Fruit fly (Drosophila melanogaster) whole organism, embryonic: ENCODE results near the gene MRG15.

ENCODE experiments used
- Antp ChIP-seq: fragments of 200-800 bp; sonication (Bioruptor generic); optimal IDR thresholded peaks from 3 replicates; lab custom pipeline; 2016; ENCODE audit warnings: missing biosample characterization, missing genetic modification characterization
- Atf-2 ChIP-seq: fragments of 200-800 bp; sonication (Bioruptor generic); optimal IDR thresholded peaks from 2 replicates; lab custom pipeline; 2016; ENCODE audit warnings: missing biosample characterization, missing genetic modification characterization
- CG1024 ChIP-seq: fragments of 200-800 bp; sonication (Bioruptor generic); IDR thresholded peaks from 2 replicates; pipeline ENCODE4 v1.3.6; 2022; ENCODE audit warnings: missing biosample characterization, missing genetic modification characterization
- CG11085 ChIP-seq: fragments of 200-800 bp; sonication (Bioruptor generic); IDR thresholded peaks from 2 replicates; pipeline ENCODE4 v1.3.6; 2022; ENCODE audit warnings: missing biosample characterization, missing genetic modification characterization
- CG11695 ChIP-seq: fragments of 200-800 bp; sonication (Bioruptor generic); IDR thresholded peaks from 3 replicates; pipeline ENCODE4 v1.3.6; 2022; ENCODE audit warnings: missing biosample characterization, missing genetic modification characterization
- CG12236 ChIP-seq: fragments of 200-800 bp; sonication (Bioruptor generic); optimal IDR thresholded peaks from 2 replicates; lab custom pipeline; 2016; ENCODE audit warnings: missing biosample characterization, missing genetic modification characterization
- CG13624 ChIP-seq: fragments of 200-800 bp; sonication (Bioruptor generic); optimal IDR thresholded peaks from 2 replicates; lab custom pipeline; 2016; ENCODE audit warnings: missing biosample characterization, missing genetic modification characterization
- CG15514 ChIP-seq: fragments of 200-800 bp; sonication (Bioruptor generic); optimal IDR thresholded peaks from 3 replicates; lab custom pipeline; 2017; ENCODE audit warnings: missing biosample characterization, missing genetic modification characterization, mild to moderate bottlenecking, moderate library complexity, missing genetic modification reagents
- CG17802 ChIP-seq: fragments of 200-800 bp; sonication (Bioruptor generic); optimal IDR thresholded peaks from 2 replicates; lab custom pipeline; 2018; ENCODE audit warnings: missing biosample characterization, mild to moderate bottlenecking, missing genetic modification characterization, moderate library complexity
- CG2712 ChIP-seq: fragments of 200-800 bp; optimal IDR thresholded peaks from 3 replicates; lab custom pipeline; 2019; ENCODE audit warnings: missing biosample characterization, mild to moderate bottlenecking, missing genetic modification characterization, moderate library complexity
- CG32532 ChIP-seq: fragments of 200-800 bp; sonication (Bioruptor generic); IDR thresholded peaks from 2 replicates; pipeline ENCODE4 v1.3.6; 2022; ENCODE audit warnings: missing biosample characterization, missing genetic modification characterization
- CG7556 ChIP-seq: fragments of 200-800 bp; sonication (Bioruptor generic); optimal IDR thresholded peaks from 2 replicates; lab custom pipeline; 2017; ENCODE audit warnings: missing biosample characterization, mild to moderate bottlenecking, missing genetic modification characterization
- CG8281 ChIP-seq: fragments of 200-800 bp; sonication (Bioruptor generic); optimal IDR thresholded peaks from 2 replicates; lab custom pipeline; 2018; ENCODE audit warnings: missing biosample characterization, mild to moderate bottlenecking, missing genetic modification characterization, moderate library complexity
- Camta ChIP-seq: fragments of 200-800 bp; sonication (Bioruptor generic); optimal IDR thresholded peaks from 2 replicates; lab custom pipeline; 2016; ENCODE audit warnings: missing biosample characterization, missing genetic modification characterization
- D ChIP-seq, 2 experiments: fragments of 200-800 bp in 1 of 2; fragments of >200 bp in 1 of 2; sonication (Bioruptor generic) in 1 of 2; optimal IDR thresholded peaks; 2 replicates in 1 of 2; 3 replicates in 1 of 2; lab custom pipeline; 2017; ENCODE audit warnings: mild to moderate bottlenecking in 1 of 2, missing biosample characterization in 1 of 2, missing genetic modification characterization in 1 of 2, missing genetic modification reagents in 1 of 2
- D19A ChIP-seq: fragments of 200-800 bp; optimal IDR thresholded peaks from 3 replicates; lab custom pipeline; 2019; ENCODE audit warnings: missing biosample characterization, mild to moderate bottlenecking, missing genetic modification characterization, moderate library complexity
- Dip2 ChIP-seq: fragments of 200-800 bp; sonication (Bioruptor generic); IDR thresholded peaks from 2 replicates; pipeline ENCODE4 v1.3.6; 2022; ENCODE audit warnings: missing biosample characterization, missing genetic modification characterization
- Doc2 ChIP-seq: fragments of 200-800 bp; sonication (Bioruptor generic); IDR thresholded peaks from 2 replicates; pipeline ENCODE4 v1.3.6; 2022; ENCODE audit warnings: missing biosample characterization, missing genetic modification characterization
- Elba2 ChIP-seq: fragments of 200-800 bp; sonication (Bioruptor generic); optimal IDR thresholded peaks from 3 replicates; lab custom pipeline; 2016; ENCODE audit warnings: missing biosample characterization, missing genetic modification characterization
- H15 ChIP-seq: fragments of 200-800 bp; sonication (Bioruptor generic); IDR thresholded peaks from 3 replicates; pipeline ENCODE4 v1.3.6; 2022; ENCODE audit warnings: missing biosample characterization, missing genetic modification characterization
- Kr ChIP-seq: fragments of 200-800 bp; sonication (Bioruptor generic); optimal IDR thresholded peaks from 2 replicates; lab custom pipeline; 2017; ENCODE audit warnings: missing biosample characterization, mild to moderate bottlenecking, missing genetic modification characterization
- Meics ChIP-seq: fragments of 200-800 bp; sonication (Bioruptor generic); optimal IDR thresholded peaks from 2 replicates; lab custom pipeline; 2017; ENCODE audit warnings: missing biosample characterization, mild to moderate bottlenecking, missing genetic modification characterization
- NC2β ChIP-seq: fragments of 200-800 bp; sonication (Bioruptor generic); optimal IDR thresholded peaks from 2 replicates; lab custom pipeline; 2016; ENCODE audit warnings: missing biosample characterization, missing genetic modification characterization
- NK7.1 ChIP-seq: fragments of 200-800 bp; sonication (Bioruptor generic); optimal IDR thresholded peaks from 3 replicates; lab custom pipeline; 2016; ENCODE audit warnings: missing biosample characterization, missing genetic modification characterization
- Poxn ChIP-seq: fragments of 200-800 bp; sonication (Bioruptor generic); IDR thresholded peaks from 2 replicates; pipeline ENCODE4 v1.3.6; 2022; ENCODE audit warnings: missing biosample characterization, missing genetic modification characterization
- Six4 ChIP-seq: fragments of 200-800 bp; sonication (Bioruptor generic); optimal IDR thresholded peaks from 2 replicates; lab custom pipeline; 2016; ENCODE audit warnings: missing biosample characterization, missing genetic modification characterization
- Sry-β ChIP-seq: fragments of 200-800 bp; sonication (Bioruptor generic); optimal IDR thresholded peaks from 2 replicates; lab custom pipeline; 2018; ENCODE audit warnings: missing biosample characterization, mild to moderate bottlenecking, missing genetic modification characterization, moderate library complexity
- TFAM ChIP-seq: fragments of 200-800 bp; sonication (Bioruptor generic); optimal IDR thresholded peaks from 2 replicates; lab custom pipeline; 2017; ENCODE audit warnings: missing biosample characterization, missing genetic modification characterization, inconsistent platforms
- Vsx1 ChIP-seq: fragments of 200-800 bp; sonication (Bioruptor generic); optimal IDR thresholded peaks from 2 replicates; lab custom pipeline; 2017; ENCODE audit warnings: missing biosample characterization, mild to moderate bottlenecking, missing genetic modification characterization, missing genetic modification reagents
- al ChIP-seq: fragments of 200-800 bp; sonication (Bioruptor generic); IDR thresholded peaks from 2 replicates; pipeline ENCODE4 v1.3.6; 2022; ENCODE audit warnings: missing biosample characterization, missing genetic modification characterization
- aop ChIP-seq: fragments of 200-800 bp; sonication (Bioruptor generic); IDR thresholded peaks from 2 replicates; pipeline ENCODE4 v1.3.6; 2022; ENCODE audit warnings: missing biosample characterization, missing genetic modification characterization
- ato ChIP-seq: fragments of 200-800 bp; sonication (Bioruptor generic); IDR thresholded peaks from 2 replicates; pipeline ENCODE4 v1.3.6; 2022; ENCODE audit warnings: missing biosample characterization, missing genetic modification characterization; ENCODE audit not compliant: partially characterized antibody
- cad ChIP-seq: fragments of >200 bp; optimal IDR thresholded peaks from 2 replicates; lab custom pipeline; 2017; ENCODE audit warnings: missing biosample characterization, missing genetic modification characterization
- cas ChIP-seq: fragments of 200-800 bp; sonication (Bioruptor generic); IDR thresholded peaks from 2 replicates; pipeline ENCODE4 v1.3.6; 2022; ENCODE audit warnings: missing biosample characterization, missing genetic modification characterization
- dan ChIP-seq: fragments of 200-800 bp; sonication (Bioruptor generic); IDR thresholded peaks from 2 replicates; pipeline ENCODE4 v1.3.6; 2022; ENCODE audit warnings: missing biosample characterization, missing genetic modification characterization
- dmrt11E ChIP-seq: fragments of 200-800 bp; sonication (Bioruptor generic); optimal IDR thresholded peaks from 3 replicates; lab custom pipeline; 2018; ENCODE audit warnings: missing biosample characterization, mild to moderate bottlenecking, missing genetic modification characterization, moderate library complexity
- gcm2 ChIP-seq: fragments of 200-800 bp; sonication (Bioruptor generic); optimal IDR thresholded peaks from 2 replicates; lab custom pipeline; 2016; ENCODE audit warnings: missing biosample characterization, missing genetic modification characterization
- grau ChIP-seq: fragments of 200-800 bp; optimal IDR thresholded peaks from 3 replicates; lab custom pipeline; 2019; ENCODE audit warnings: missing biosample characterization, mild to moderate bottlenecking, missing genetic modification characterization, moderate library complexity
- hth ChIP-seq: fragments of >200 bp; optimal IDR thresholded peaks from 2 replicates; lab custom pipeline; 2017; ENCODE audit warnings: inconsistent platforms
- ken ChIP-seq: fragments of 200-800 bp; sonication (Bioruptor generic); IDR thresholded peaks from 3 replicates; pipeline ENCODE4 v1.3.6; 2022; ENCODE audit warnings: missing biosample characterization, missing genetic modification characterization
- lov ChIP-seq, 2 experiments: fragments of 200-800 bp in 1 of 2; fragments of >200 bp in 1 of 2; sonication (Bioruptor generic) in 1 of 2; IDR thresholded peaks in 1 of 2; optimal IDR thresholded peaks in 1 of 2; 2 replicates in 1 of 2; 3 replicates in 1 of 2; pipeline versions ENCODE4 v1.3.6 to Lab custom; 2017 to 2022; ENCODE audit warnings: missing biosample characterization in 1 of 2, missing genetic modification characterization in 1 of 2
- otp ChIP-seq: fragments of 200-800 bp; sonication (Bioruptor generic); IDR thresholded peaks from 3 replicates; pipeline ENCODE4, ENCODE4 v1.3.6; 2022; ENCODE audit warnings: missing biosample characterization, missing genetic modification characterization
- psq ChIP-seq: fragments of 200-800 bp; sonication (Bioruptor generic); optimal IDR thresholded peaks from 2 replicates; lab custom pipeline; 2017; ENCODE audit warnings: missing biosample characterization, missing genetic modification characterization
- rib ChIP-seq: fragments of 200-800 bp; sonication (Bioruptor generic); IDR thresholded peaks from 2 replicates; pipeline ENCODE4 v1.3.6; 2022; ENCODE audit warnings: missing biosample characterization, missing genetic modification characterization
- scrt ChIP-seq: fragments of 200-800 bp; sonication (Bioruptor generic); optimal IDR thresholded peaks from 2 replicates; lab custom pipeline; 2018; ENCODE audit warnings: missing biosample characterization, mild to moderate bottlenecking, missing genetic modification characterization, moderate library complexity
- sim ChIP-seq: fragments of 200-800 bp; sonication (Bioruptor generic); IDR thresholded peaks from 2 replicates; pipeline ENCODE4 v1.3.6; 2022; ENCODE audit warnings: missing biosample characterization, missing genetic modification characterization
- ssp ChIP-seq: fragments of 200-800 bp; sonication (Bioruptor generic); IDR thresholded peaks from 2 replicates; pipeline ENCODE4 v1.3.6; 2022; ENCODE audit warnings: missing biosample characterization, missing genetic modification characterization
- toy ChIP-seq: fragments of 200-800 bp; sonication (Bioruptor generic); IDR thresholded peaks from 2 replicates; pipeline ENCODE4 v1.3.6; 2022; ENCODE audit warnings: missing biosample characterization, missing genetic modification characterization
- trh ChIP-seq: fragments of 200-800 bp; sonication (Bioruptor generic); optimal IDR thresholded peaks from 2 replicates; lab custom pipeline; 2016; ENCODE audit warnings: missing biosample characterization, missing genetic modification characterization
- tx ChIP-seq: fragments of 200-800 bp; sonication (Bioruptor generic); optimal IDR thresholded peaks from 2 replicates; lab custom pipeline; 2016; ENCODE audit warnings: missing biosample characterization, missing genetic modification characterization
- z ChIP-seq: fragments of 200-800 bp; sonication (Bioruptor generic); IDR thresholded peaks from 3 replicates; pipeline ENCODE4 v1.3.6; 2022; ENCODE audit warnings: missing biosample characterization, missing genetic modification characterization
- zfh1 ChIP-seq: fragments of 200-800 bp; sonication (Bioruptor generic); IDR thresholded peaks from 3 replicates; pipeline ENCODE4 v1.3.6; 2022; ENCODE audit warnings: missing biosample characterization, missing genetic modification characterization

Gene MRG15

DNA sequence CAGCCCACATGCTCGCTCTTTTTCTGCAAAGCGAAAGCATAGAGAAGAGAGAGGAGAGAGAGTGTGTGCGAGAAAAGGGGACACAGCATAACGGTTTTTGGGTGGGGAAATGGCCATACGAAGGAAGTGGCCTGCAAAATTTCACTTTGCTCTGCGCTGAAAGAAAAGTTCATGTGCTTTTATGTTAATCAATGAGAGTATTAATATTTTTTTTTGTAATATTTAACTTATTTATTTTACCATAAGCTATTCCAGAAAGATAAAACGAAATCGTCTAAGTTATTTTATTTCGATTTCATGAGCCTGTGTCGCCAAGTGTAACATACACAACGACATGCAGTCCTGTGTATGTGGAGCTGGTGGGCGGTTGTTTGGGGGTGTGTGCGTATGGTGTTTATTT, 27.5 kb downstream of the MRG15 start (continued):
- TF ChIP-seq rib (GFP tag; lab: Robert Waterston, UW) (peak; percentile 46; the same call in 1 of the 2 replicates), dan (no peak), tx (GFP tag; lab: Kevin White, UChicago) (no peak), CG11085 (GFP tag; lab: Robert Waterston, UW) (0 out of 2 replicates have a peak, but pooled peaks have one; percentile 24), CG32532 (GFP tag; lab: Robert Waterston, UW) (peak; percentile 86), cad (no peak), zfh1 (GFP tag; lab: Robert Waterston, UW) (0 out of 3 replicates have a peak, but pooled peaks have one; percentile 45), sim (GFP tag; lab: Robert Waterston, UW) (no peak), Poxn (GFP tag; lab: Robert Waterston, UW) (peak; percentile 43; the same call in 1 of the 2 replicates), D19A (tag; lab: Kevin White, UChicago) (no peak), dmrt11E (no peak), D (optimal IDR thresholded peaks at IDR 0.05; lab: Kevin White, UChicago) (no peak), D (GFP tag; optimal IDR thresholded peaks at IDR 0.05; lab: Kevin White, UChicago) (peak; percentile 35), TFAM (GFP tag; lab: Kevin White, UChicago) (no peak), Six4 (GFP tag; lab: Kevin White, UChicago) (no peak), scrt (GFP tag; lab: Kevin White, UChicago) (no peak), Doc2 (GFP tag; lab: Robert Waterston, UW) (0 out of 2 replicates have a peak, but pooled peaks have one; percentile 5), ato (no peak), CG15514 (GFP tag; lab: Kevin White, UChicago) (peak; percentile 43), CG13624 (GFP tag; lab: Kevin White, UChicago) (no peak), Dip2 (GFP tag; lab: Robert Waterston, UW) (no peak), toy (GFP tag; lab: Robert Waterston, UW) (0 out of 2 replicates have a peak, but pooled peaks have one; percentile 28), trh (GFP tag; lab: Kevin White, UChicago) (no peak), ken (GFP tag; lab: Robert Waterston, UW) (peak; percentile 65; the same call in 1 of the 3 replicates), CG7556 (GFP tag; lab: Kevin White, UChicago) (peak; percentile 87), Kr (GFP tag; lab: Kevin White, UChicago) (no peak), aop (no peak), otp (GFP tag; lab: Robert Waterston, UW) (no peak), psq (no peak), Atf-2 (GFP tag; lab: Kevin White, UChicago) (no peak), NK7.1 (GFP tag; lab: Kevin White, UChicago) (no peak), Meics (GFP tag; lab: Kevin White, UChicago) (no peak), lov (optimal IDR thresholded peaks at IDR 0.05; lab: Kevin White, UChicago) (no peak), lov (GFP tag; IDR thresholded peaks at IDR 0.05; lab: Robert Waterston, UW) (no peak), Camta (GFP tag; lab: Kevin White, UChicago) (no peak), Antp (GFP tag; lab: Kevin White, UChicago) (no peak), H15 (GFP tag; lab: Robert Waterston, UW) (peak; percentile 73), CG11695 (GFP tag; lab: Robert Waterston, UW) (peak; percentile 74), ssp (peak; percentile 53), Vsx1 (GFP tag; lab: Kevin White, UChicago) (no peak), grau (peak; percentile 75), CG1024 (GFP tag; lab: Robert Waterston, UW) (no peak), CG12236 (GFP tag; lab: Kevin White, UChicago) (no peak), CG2712 (tag; lab: Kevin White, UChicago) (peak; percentile 73), gcm2 (GFP tag; lab: Kevin White, UChicago) (no peak), al (GFP tag; lab: Robert Waterston, UW) (peak; percentile 57), cas (no peak), hth (lab: Kevin White, UChicago) (no peak), Sry-β (GFP tag; lab: Kevin White, UChicago) (no peak), CG8281 (tag; lab: Kevin White, UChicago) (no peak), NC2β (GFP tag; lab: Kevin White, UChicago) (no peak), CG17802 (tag; lab: Kevin White, UChicago) (no peak), z (GFP tag; lab: Robert Waterston, UW) (no peak), Elba2 (no peak)
